Worm (Caenorhabditis elegans): ENCODE results near the gene fut-3.

DNA sequence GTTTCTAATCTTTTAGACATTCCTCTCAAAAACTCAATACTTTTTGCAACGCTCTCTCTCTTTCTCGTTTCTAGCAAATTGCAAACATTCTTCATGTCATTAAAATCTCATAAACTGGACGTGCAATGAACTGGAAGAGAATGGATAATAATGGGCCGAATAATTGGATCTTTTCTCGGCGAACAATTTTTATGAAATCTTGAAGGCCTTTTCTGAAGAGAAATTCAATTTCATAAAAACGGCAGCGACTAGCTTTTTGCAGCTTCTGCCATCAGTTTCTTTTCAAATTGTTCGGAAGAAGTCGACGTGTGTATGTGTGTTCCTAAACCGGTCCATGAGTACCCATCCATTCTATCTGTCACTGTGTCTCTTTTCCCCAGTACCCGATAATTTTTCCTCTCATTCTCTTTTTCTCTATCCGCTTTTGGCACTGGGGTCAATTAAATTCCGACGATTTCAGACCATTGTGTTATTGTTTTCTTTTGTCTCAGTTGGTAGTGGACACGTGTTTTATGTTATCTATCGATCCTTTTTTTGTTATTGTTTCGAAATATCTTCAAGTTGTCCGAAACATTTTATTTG lies 43.1 kb upstream of the fut-3 start:
- TF ChIP-seq pha-4 (tag; optimal IDR thresholded peaks at IDR 0.05), result no peak
- no peak for TF ChIP-seq ztf-4 (tag; optimal IDR thresholded peaks at IDR 0.05)
- TF ChIP-seq tbx-2 (tag; optimal IDR thresholded peaks at IDR 0.05), result no peak
- no peak for TF ChIP-seq elt-3 (tag; optimal IDR thresholded peaks at IDR 0.05)
- TF ChIP-seq nhr-76 (tag; optimal IDR thresholded peaks at IDR 0.05), result no peak
- TF ChIP-seq nhr-11 (tag; optimal IDR thresholded peaks at IDR 0.05), result no peak
- peak; percentile 11 for TF ChIP-seq snpc-4 (tag; optimal IDR thresholded peaks at IDR 0.05)
